Worm (Caenorhabditis elegans) whole organism, L4 larva: ENCODE data around the gene atgp-1.
A peak's percentile ranks its signal among the peaks of the same experiment; 100 is the strongest.

ENCODE experiments used
- D1046.2 ChIP-seq: fragments of 200-800 bp; sonication (Bioruptor generic); IDR thresholded peaks from 2 replicates; pipeline ENCODE4 v1.3.6; 2022; ENCODE audit warnings: missing genetic modification characterization, missing compliant biosample characterization
- F10B5.3 ChIP-seq: sonication (generic microtip); optimal IDR thresholded peaks from 2 replicates; lab custom pipeline; 2016; ENCODE audit warnings: mild to moderate bottlenecking, missing genetic modification characterization, missing compliant biosample characterization
- R02D3.7 ChIP-seq: fragments of 150-350 bp; sonication (generic microtip); optimal IDR thresholded peaks from 3 replicates; lab custom pipeline; 2014; ENCODE audit warnings: missing biosample characterization, missing genetic modification characterization
- T20F7.1 ChIP-seq: fragments of 200-800 bp; sonication (Bioruptor generic); optimal IDR thresholded peaks from 2 replicates; lab custom pipeline; 2018; ENCODE audit warnings: mild to moderate bottlenecking, missing genetic modification characterization, missing compliant biosample characterization
- T26A8.4 ChIP-seq: fragments of 200-800 bp; sonication (Bioruptor generic); IDR thresholded peaks from 2 replicates; pipeline ENCODE4 v1.3.6; 2022; ENCODE audit warnings: missing genetic modification characterization, missing compliant biosample characterization
- Y105C5A.15 ChIP-seq: fragments of 200-800 bp; sonication (Bioruptor generic); IDR thresholded peaks from 2 replicates; pipeline ENCODE4 v1.3.6; 2022; ENCODE audit warnings: missing genetic modification characterization, missing compliant biosample characterization
- ZK337.2 ChIP-seq: fragments of 200-800 bp; sonication (Bioruptor generic); IDR thresholded peaks from 2 replicates; pipeline ENCODE4 v1.3.6; 2022; ENCODE audit warnings: missing genetic modification reagents, missing genetic modification characterization, missing compliant biosample characterization
- aha-1 ChIP-seq: fragments of 150-350 bp; peaks from one replicate; lab custom pipeline; 2014; ENCODE audit warnings: missing biosample characterization, missing genetic modification characterization
- aly-2 ChIP-seq: sonication (generic microtip); optimal IDR thresholded peaks from 2 replicates; lab custom pipeline; 2018; ENCODE audit warnings: missing biosample characterization, missing genetic modification characterization
- ama-1 ChIP-seq: fragments of 150-350 bp; optimal IDR thresholded peaks from 2 replicates; lab custom pipeline; 2014; ENCODE audit warnings: inconsistent platforms, mixed read lengths
- ceh-44 ChIP-seq: fragments of 200-800 bp; sonication (Bioruptor generic); IDR thresholded peaks from 2 replicates; pipeline ENCODE4 v1.3.6; 2022; ENCODE audit warnings: missing genetic modification reagents, missing genetic modification characterization, missing compliant biosample characterization
- cey-2 ChIP-seq: sonication (generic microtip); optimal IDR thresholded peaks from 3 replicates; lab custom pipeline; 2017; ENCODE audit warnings: missing genetic modification characterization, mild to moderate bottlenecking, missing compliant biosample characterization, antibody characterized with exemption, borderline replicate concordance; ENCODE audit not compliant: insufficient read depth
- daf-19 ChIP-seq: fragments of 200-800 bp; sonication (Bioruptor generic); conservative IDR thresholded peaks from 2 replicates; pipeline ENCODE4 v1.3.6; 2022; ENCODE audit warnings: missing genetic modification characterization, missing compliant biosample characterization
- daf-8 ChIP-seq: fragments of 200-800 bp; sonication (Bioruptor generic); IDR thresholded peaks from 2 replicates; pipeline ENCODE4 v1.3.6; 2022; ENCODE audit warnings: missing genetic modification characterization, missing compliant biosample characterization
- dmd-6 ChIP-seq: fragments of 200-800 bp; sonication (Bioruptor generic); IDR thresholded peaks from 2 replicates; pipeline ENCODE4 v1.3.6; 2022; ENCODE audit warnings: missing genetic modification reagents, missing genetic modification characterization, missing compliant biosample characterization
- dmd-8 ChIP-seq: fragments of 200-800 bp; sonication (Bioruptor generic); IDR thresholded peaks from 2 replicates; pipeline ENCODE4 v1.3.6; 2022; ENCODE audit warnings: missing genetic modification characterization, missing compliant biosample characterization
- dmd-9 ChIP-seq: fragments of 200-800 bp; sonication (Bioruptor generic); IDR thresholded peaks from 2 replicates; pipeline ENCODE4 v1.3.6; 2022; ENCODE audit warnings: missing genetic modification reagents, missing genetic modification characterization, missing compliant biosample characterization
- dpl-1 ChIP-seq: fragments of 150-350 bp; optimal IDR thresholded peaks from 2 replicates; lab custom pipeline; 2014; ENCODE audit warnings: missing biosample characterization, missing genetic modification reagents, missing genetic modification characterization
- duxl-1 ChIP-seq: sonication (generic microtip); optimal IDR thresholded peaks from 2 replicates; lab custom pipeline; 2016; ENCODE audit warnings: mild to moderate bottlenecking, missing genetic modification characterization, moderate library complexity, missing compliant biosample characterization; ENCODE audit not compliant: poor library complexity
- fos-1 ChIP-seq: fragments of 150-350 bp; optimal IDR thresholded peaks from 2 replicates; lab custom pipeline; 2014; ENCODE audit warnings: missing biosample characterization, missing genetic modification characterization
- gei-8 ChIP-seq: fragments of 200-800 bp; sonication (Bioruptor generic); optimal IDR thresholded peaks from 2 replicates; lab custom pipeline; 2018; ENCODE audit warnings: mild to moderate bottlenecking, missing genetic modification characterization, missing compliant biosample characterization
- lim-7 ChIP-seq: fragments of 200-800 bp; sonication (Bioruptor generic); IDR thresholded peaks from 2 replicates; pipeline ENCODE4 v1.3.6; 2022; ENCODE audit warnings: missing genetic modification characterization, missing compliant biosample characterization
- lin-1 ChIP-seq: fragments of 200-800 bp; sonication (Bioruptor generic); IDR thresholded peaks from 2 replicates; pipeline ENCODE4 v1.3.6; 2022; ENCODE audit warnings: missing genetic modification reagents, missing genetic modification characterization, missing compliant biosample characterization
- lin-15B ChIP-seq: fragments of 150-350 bp; sonication (generic microtip); optimal IDR thresholded peaks from 3 replicates; lab custom pipeline; 2014; ENCODE audit warnings: missing biosample characterization, missing genetic modification characterization
- lin-39 ChIP-seq: fragments of 150-350 bp; optimal IDR thresholded peaks from 2 replicates; lab custom pipeline; 2014; ENCODE audit warnings: missing biosample characterization, missing genetic modification reagents, missing genetic modification characterization
- lsy-2 ChIP-seq, 2 experiments: fragments of 150-350 bp in 1 of 2; sonication (generic microtip) in 1 of 2; optimal IDR thresholded peaks; 2 replicates each; lab custom pipeline; 2014 to 2017; ENCODE audit warnings: missing biosample characterization in 2 of 2, missing genetic modification characterization in 2 of 2
- madf-5 ChIP-seq, 2 experiments: fragments of 200-800 bp; sonication (Bioruptor generic); IDR thresholded peaks; 2 replicates each; pipeline ENCODE4 v1.3.6; 2022; ENCODE audit warnings: missing compliant biosample characterization in 2 of 2, missing genetic modification characterization in 2 of 2
- madf-9 ChIP-seq: fragments of 200-800 bp; sonication (Bioruptor generic); conservative IDR thresholded peaks from 2 replicates; pipeline ENCODE4 v1.3.6; 2022; ENCODE audit warnings: missing genetic modification reagents, missing genetic modification characterization, missing compliant biosample characterization
- mdl-1 ChIP-seq, 2 experiments: fragments of 150-350 bp in 1 of 2; sonication (generic microtip) in 1 of 2; optimal IDR thresholded peaks; 2 replicates each; lab custom pipeline; 2014 to 2017; ENCODE audit warnings: missing biosample characterization in 2 of 2, missing genetic modification characterization in 2 of 2
- mdt-29 ChIP-seq: fragments of 200-800 bp; sonication (Bioruptor generic); IDR thresholded peaks from 2 replicates; pipeline ENCODE4 v1.3.6; 2022; ENCODE audit warnings: missing genetic modification reagents, missing genetic modification characterization, missing compliant biosample characterization
- mxl-2 ChIP-seq: fragments of 200-800 bp; sonication (Bioruptor generic); conservative IDR thresholded peaks from 2 replicates; pipeline ENCODE4 v1.3.6; 2022; ENCODE audit warnings: missing genetic modification reagents, missing genetic modification characterization, missing compliant biosample characterization
- nhr-10 ChIP-seq: fragments of 150-350 bp; optimal IDR thresholded peaks from 2 replicates; lab custom pipeline; 2014; ENCODE audit warnings: missing biosample characterization, missing genetic modification characterization
- nhr-102 ChIP-seq: sonication (generic microtip); optimal IDR thresholded peaks from 2 replicates; lab custom pipeline; 2016; ENCODE audit warnings: mild to moderate bottlenecking, missing genetic modification characterization, moderate library complexity, missing compliant biosample characterization
- nhr-111 ChIP-seq: fragments of 200-800 bp; sonication (Bioruptor generic); optimal IDR thresholded peaks from 2 replicates; lab custom pipeline; 2018; ENCODE audit warnings: mild to moderate bottlenecking, missing genetic modification characterization, missing compliant biosample characterization
- nhr-237 ChIP-seq: sonication (generic microtip); optimal IDR thresholded peaks from 2 replicates; lab custom pipeline; 2017; ENCODE audit warnings: missing biosample characterization, missing genetic modification characterization
- nhr-25 ChIP-seq: sonication (generic microtip); optimal IDR thresholded peaks from 2 replicates; lab custom pipeline; 2017; ENCODE audit warnings: missing genetic modification characterization, mild to moderate bottlenecking, missing compliant biosample characterization, antibody characterized with exemption, moderate library complexity, borderline replicate concordance; ENCODE audit not compliant: insufficient read depth
- php-3 ChIP-seq: fragments of 200-800 bp; sonication (Bioruptor generic); IDR thresholded peaks from 2 replicates; pipeline ENCODE4 v1.3.6; 2022; ENCODE audit warnings: missing genetic modification reagents, missing genetic modification characterization, missing compliant biosample characterization
- pqm-1 ChIP-seq: sonication (generic microtip); optimal IDR thresholded peaks from 2 replicates; lab custom pipeline; 2017; ENCODE audit warnings: missing biosample characterization, missing genetic modification characterization
- tag-97 ChIP-seq: fragments of 200-800 bp; sonication (Bioruptor generic); IDR thresholded peaks from 2 replicates; pipeline ENCODE4 v1.3.6; 2022; ENCODE audit warnings: missing genetic modification characterization, missing compliant biosample characterization
- unc-62 ChIP-seq, 3 experiments: fragments of 150-350 bp in 1 of 3; sonication (generic microtip); optimal IDR thresholded peaks in 2 of 3; peaks in 1 of 3; 1 replicate in 1 of 3; 2 replicates in 2 of 3; lab custom pipeline; 2014 to 2017; ENCODE audit warnings: missing biosample characterization in 3 of 3, missing genetic modification characterization in 3 of 3, missing genetic modification reagents in 3 of 3, missing genotype in 1 of 3
- vab-7 ChIP-seq: fragments of 200-800 bp; sonication (Bioruptor generic); IDR thresholded peaks from 2 replicates; pipeline ENCODE4 v1.3.6; 2022; ENCODE audit warnings: missing genetic modification reagents, missing genetic modification characterization, missing compliant biosample characterization
- zag-1 ChIP-seq: fragments of 150-350 bp; optimal IDR thresholded peaks from 2 replicates; lab custom pipeline; 2014; ENCODE audit warnings: missing biosample characterization, missing genetic modification characterization
- ztf-11 ChIP-seq: fragments of 150-350 bp; optimal IDR thresholded peaks from 2 replicates; lab custom pipeline; 2014; ENCODE audit warnings: missing biosample characterization, missing genetic modification characterization
- ztf-7 ChIP-seq: fragments of 150-350 bp; optimal IDR thresholded peaks from 2 replicates; lab custom pipeline; 2014; ENCODE audit warnings: missing biosample characterization, missing genetic modification characterization

atgp-1 gene

DNA sequence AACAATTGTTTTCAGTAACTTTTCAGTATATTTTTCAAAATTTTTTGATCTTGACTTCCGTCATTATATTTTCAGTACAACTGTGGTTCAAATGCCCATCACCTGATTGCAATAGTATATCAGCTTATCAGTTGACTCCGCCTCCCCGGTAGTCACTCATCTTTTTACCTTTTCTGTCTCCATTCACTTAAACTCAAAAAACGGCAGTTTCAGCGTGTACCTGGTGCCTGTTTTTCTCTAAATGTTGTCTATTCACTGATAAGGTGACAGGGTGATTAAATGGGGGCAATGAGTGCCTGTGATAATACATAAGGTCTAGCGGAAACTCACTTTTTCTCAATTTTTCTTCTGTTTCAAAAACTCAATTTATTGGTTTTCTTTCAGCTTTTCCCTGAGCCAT lies 23.9 kb upstream of the atgp-1 start, which contains the start of gene ZK550.2 (continued):
- peak in 1 of 2 experiments; percentile 63 for TF ChIP-seq unc-62 (GFP tag; optimal IDR thresholded peaks at IDR 0.05 in 1 of 2; lab: Kevin White, UChicago)
- TF ChIP-seq unc-62 (tag; optimal IDR thresholded peaks at IDR 0.05; lab: Kevin White, UChicago), result no peak
- TF ChIP-seq duxl-1 (tag; lab: Kevin White, UChicago), result no peak
- peak; percentile 96 for TF ChIP-seq lin-1 (GFP tag; lab: Robert Waterston, UW)
- TF ChIP-seq lin-39 (tag; lab: Kevin White, UChicago), result no peak
- TF ChIP-seq zag-1 (tag; lab: Kevin White, UChicago), result no peak
- no peak for TF ChIP-seq nhr-10

DNA sequence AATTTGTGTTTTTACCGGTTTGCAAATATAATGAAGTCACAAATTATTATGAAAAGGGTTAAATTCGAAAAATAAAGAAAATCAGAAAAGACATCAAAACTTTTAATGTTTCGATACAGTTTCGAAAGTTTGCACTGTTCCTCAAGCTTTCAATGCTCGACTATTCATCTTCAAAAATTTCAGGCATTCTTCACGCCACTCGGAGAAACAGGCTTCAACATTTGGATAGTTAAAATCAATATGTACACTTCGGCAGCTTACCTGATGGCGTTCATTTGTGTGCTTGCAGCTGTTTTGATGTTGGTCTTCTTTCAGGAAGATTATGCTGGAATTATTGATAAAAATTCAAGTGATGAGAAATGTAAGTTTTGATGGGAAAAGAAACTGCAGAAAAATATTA lies 22.0 kb upstream of the atgp-1 start:
- no peak for TF ChIP-seq madf-9 (GFP tag; lab: Robert Waterston, UW)
- peak; percentile 95 for TF ChIP-seq aha-1 (tag; lab: Kevin White, UChicago)
- TF ChIP-seq T26A8.4, result no peak
- TF ChIP-seq unc-62 (GFP tag; optimal IDR thresholded peaks at IDR 0.05 in 1 of 2; lab: Kevin White, UChicago), result peak in 1 of 2 experiments; percentile 46
- TF ChIP-seq unc-62 (tag; optimal IDR thresholded peaks at IDR 0.05; lab: Kevin White, UChicago), result no peak
- TF ChIP-seq, all 104 proteins: peak for 2

DNA sequence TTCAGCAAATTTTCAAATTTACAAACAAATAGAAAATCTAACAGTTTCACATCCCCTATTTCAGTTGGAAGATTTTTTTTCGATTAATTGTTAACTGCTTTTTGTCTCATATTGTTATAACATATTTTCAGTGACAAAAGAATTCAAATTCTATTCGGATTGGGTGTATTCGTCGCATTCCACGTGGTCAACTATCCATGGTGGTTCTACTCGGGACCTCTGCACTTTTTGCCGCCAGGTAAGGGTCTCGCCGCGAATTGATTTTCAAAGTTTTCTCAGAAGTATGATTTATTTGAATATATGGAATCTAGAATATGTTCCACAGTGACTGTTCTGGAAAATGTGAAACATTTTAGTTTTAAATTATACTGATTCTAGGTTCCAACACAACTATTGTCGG lies 20.6 kb upstream of the atgp-1 start:
- peak in 1 of 2 experiments; percentile 95 for TF ChIP-seq unc-62 (GFP tag; optimal IDR thresholded peaks at IDR 0.05 in 1 of 2; lab: Kevin White, UChicago)
- TF ChIP-seq unc-62 (tag; optimal IDR thresholded peaks at IDR 0.05; lab: Kevin White, UChicago), result no peak
- no peak for TF ChIP-seq mxl-2 (GFP tag; lab: Robert Waterston, UW)

DNA sequence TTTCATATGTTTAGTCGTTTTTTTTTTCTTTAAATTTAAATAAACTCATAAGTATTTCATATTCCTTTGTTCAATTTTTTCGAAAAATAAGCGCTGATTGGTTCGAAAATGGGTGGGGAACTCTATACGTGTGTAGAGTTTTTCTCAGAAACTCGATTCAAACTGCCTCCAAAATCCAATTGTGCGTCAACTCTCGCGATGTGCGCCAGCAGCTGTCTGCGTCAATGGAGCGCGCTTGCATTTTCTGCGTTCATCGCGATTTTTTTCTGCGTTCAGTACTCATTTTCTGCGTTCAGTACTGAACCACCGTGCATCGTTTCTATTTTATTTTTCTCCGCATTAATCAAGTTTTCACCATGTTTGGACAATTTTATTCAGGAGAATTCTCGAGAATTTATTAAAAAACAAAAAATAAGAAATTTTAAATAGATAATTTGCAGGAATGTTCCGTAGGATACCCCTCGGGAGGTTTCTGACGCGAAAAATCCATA lies 19.4 kb upstream of the atgp-1 start, which contains the start of gene eelo-2:
Gene eelo-2, plus strand, starts transcription at position 441 of the 491 bp plus-strand sequence.
- TF ChIP-seq F10B5.3 (tag; lab: Kevin White, UChicago), result peak; percentile 93
- TF ChIP-seq dmd-9 (GFP tag; lab: Robert Waterston, UW), result peak; percentile 96
- peak; percentile 57 to 74; a peak in 2 of 4 replicates for TF ChIP-seq madf-5 (GFP tag; IDR thresholded peaks at IDR 0.05; lab: Robert Waterston, UW)
- TF ChIP-seq ceh-44, result peak; percentile 87
- TF ChIP-seq T20F7.1 (GFP tag; lab: Kevin White, UChicago), result no peak
- TF ChIP-seq dmd-8 (GFP tag; lab: Robert Waterston, UW), result 0 out of 2 replicates have a peak, but pooled peaks have one; percentile 13
- TF ChIP-seq dpl-1 (GFP tag; lab: Kevin White, UChicago), result peak; percentile 100
- TF ChIP-seq ama-1 (lab: Kevin White, UChicago), result peak; percentile 62
- TF ChIP-seq R02D3.7 (tag; lab: Kevin White, UChicago), result no peak
- peak; percentile 86 for TF ChIP-seq zag-1 (tag; lab: Kevin White, UChicago)
- TF ChIP-seq daf-19, result peak; percentile 85; the same call in 1 of the 2 replicates
- TF ChIP-seq cey-2 (tag; lab: Kevin White, UChicago), result peak; percentile 1
- TF ChIP-seq vab-7 (GFP tag; lab: Robert Waterston, UW), result peak; percentile 87
- no peak for TF ChIP-seq daf-8 (GFP tag; lab: Robert Waterston, UW)
- peak; percentile 91 to 97 for TF ChIP-seq lsy-2 (tag; optimal IDR thresholded peaks at IDR 0.05; lab: Kevin White, UChicago)
- peak; percentile 54 for TF ChIP-seq nhr-237 (tag; lab: Kevin White, UChicago)
- TF ChIP-seq pqm-1, result peak; percentile 63
- no peak for TF ChIP-seq aly-2 (tag; lab: Kevin White, UChicago)
- TF ChIP-seq lim-7 (GFP tag; lab: Robert Waterston, UW), result no peak
- peak; percentile 89 for TF ChIP-seq D1046.2 (GFP tag; lab: Robert Waterston, UW)
- TF ChIP-seq ztf-11 (tag; lab: Kevin White, UChicago), result no peak
- no peak for TF ChIP-seq nhr-111 (GFP tag; lab: Kevin White, UChicago)
- peak; percentile 98 for TF ChIP-seq nhr-102
- TF ChIP-seq dmd-6 (GFP tag; lab: Robert Waterston, UW), result peak; percentile 97
- TF ChIP-seq nhr-25, result peak; percentile 96
- TF ChIP-seq mdt-29, result peak; percentile 96
- TF ChIP-seq gei-8 (GFP tag; lab: Kevin White, UChicago), result no peak
- TF ChIP-seq php-3, result peak; percentile 89
- TF ChIP-seq ztf-7 (tag; lab: Kevin White, UChicago), result peak; percentile 90
- peak in 1 of 2 experiments; percentile 79 for TF ChIP-seq mdl-1 (tag; optimal IDR thresholded peaks at IDR 0.05; lab: Kevin White, UChicago)
- no peak for TF ChIP-seq tag-97
- 0 out of 2 replicates have a peak, but pooled peaks have one; percentile 19 for TF ChIP-seq Y105C5A.15 (GFP tag; lab: Robert Waterston, UW)
- TF ChIP-seq fos-1 (tag; lab: Kevin White, UChicago), result peak; percentile 68
- peak; percentile 70; the same call in 1 of the 2 replicates for TF ChIP-seq ZK337.2
- TF ChIP-seq lin-15B (tag; lab: Kevin White, UChicago), result peak; percentile 96
